Worm (Caenorhabditis elegans): ENCODE data around the gene F12E12.2.

- TF ChIP-seq fkh-6 (tag; optimal IDR thresholded peaks at IDR 0.05), result no peak
- TF ChIP-seq mec-3 (tag; optimal IDR thresholded peaks at IDR 0.05; ENCODE audit: borderline replicate concordance), result no peak
- no peak for TF ChIP-seq tbx-7 (tag; optimal IDR thresholded peaks at IDR 0.05)
- TF ChIP-seq fkh-10 (GFP tag; optimal IDR thresholded peaks at IDR 0.05), result no peak
- TF ChIP-seq pha-4 (tag; optimal IDR thresholded peaks at IDR 0.05), result no peak
- TF ChIP-seq pax-1 (tag; optimal IDR thresholded peaks at IDR 0.05), result no peak
- TF ChIP-seq sox-4 (tag; optimal IDR thresholded peaks at IDR 0.05), result no peak
- TF ChIP-seq ets-4 (tag; optimal IDR thresholded peaks at IDR 0.05), result no peak
- no peak for TF ChIP-seq nhr-232 (tag; optimal IDR thresholded peaks at IDR 0.05)
- TF ChIP-seq pag-3 (tag; optimal IDR thresholded peaks at IDR 0.05; ENCODE audit: borderline replicate concordance), result no peak
- TF ChIP-seq T23F11.4 (GFP tag; optimal IDR thresholded peaks at IDR 0.05), result no peak
- no peak for TF ChIP-seq hlh-13 (GFP tag; optimal IDR thresholded peaks at IDR 0.05)
- no peak for TF ChIP-seq ama-1 (optimal IDR thresholded peaks at IDR 0.05)
These were observed 46.0 kb downstream of the F12E12.2 start for ce11 chrII:3785756-3786155.

Measured in whole organism, late embryonic.